Worm (Caenorhabditis elegans): Measurements from ENCODE around the gene ttm-2.

Gene ttm-2

ce11 chrII:4766284-4766683, at the start of gene ttm-2:
ttm-2 (minus strand) TSS chrII:4766384.
- TF ChIP-seq unc-62 (GFP tag; optimal IDR thresholded peaks at IDR 0.05) = no peak

- no peak for TF ChIP-seq unc-62 (GFP tag; optimal IDR thresholded peaks at IDR 0.05)
Observed at ce11 chrII:4815356-4815755, 49.2 kb upstream of the ttm-2 start.

DNA sequence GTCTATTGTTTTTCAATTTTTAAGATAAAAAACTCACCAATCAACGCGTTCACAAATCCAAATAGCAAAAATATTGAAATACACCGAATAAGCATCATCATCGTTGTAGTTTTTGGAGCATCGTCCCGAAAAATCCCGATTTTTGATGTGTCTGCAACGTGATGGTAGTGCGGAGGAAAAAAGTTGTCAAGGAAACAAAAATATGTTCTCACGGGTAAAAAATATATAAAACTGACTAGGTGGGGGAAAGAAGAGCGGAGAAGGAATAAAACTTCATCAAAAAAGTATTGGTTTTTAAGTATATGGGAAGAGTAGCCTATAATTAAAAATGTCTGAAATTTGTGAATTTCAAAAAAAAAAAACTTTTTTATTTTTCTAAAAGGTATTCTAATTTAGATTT, 45.8 kb upstream of the ttm-2 start, which contains the start of gene rig-6:
Gene rig-6, minus strand, starts transcription at position 101 of the 400 bp plus-strand sequence.
- TF ChIP-seq unc-62 (GFP tag; optimal IDR thresholded peaks at IDR 0.05) = no peak

DNA sequence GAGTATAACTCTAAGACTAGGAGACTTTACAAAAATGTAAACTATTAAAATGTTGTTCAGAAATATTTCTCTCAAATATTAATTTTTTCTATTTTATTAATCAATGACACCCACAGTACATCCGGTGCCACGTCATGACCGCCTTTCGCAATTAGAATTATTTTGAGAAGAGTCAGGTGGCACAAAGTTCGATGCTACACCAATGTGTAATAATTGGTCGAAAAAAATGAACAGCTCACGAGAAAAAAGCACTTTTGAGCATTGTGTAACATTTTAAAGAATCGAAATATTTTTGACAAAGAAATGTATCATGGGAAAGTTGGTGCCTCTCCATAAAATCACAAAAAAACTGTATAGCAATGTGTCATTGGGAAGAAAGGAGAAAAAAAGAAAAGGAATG, 40.5 kb upstream of the ttm-2 start:
- TF ChIP-seq unc-62 (GFP tag; optimal IDR thresholded peaks at IDR 0.05) = no peak

ce11 chrII:4806261-4806660, 40.1 kb upstream of the ttm-2 start:
- no peak for TF ChIP-seq unc-62 (GFP tag; optimal IDR thresholded peaks at IDR 0.05)

DNA sequence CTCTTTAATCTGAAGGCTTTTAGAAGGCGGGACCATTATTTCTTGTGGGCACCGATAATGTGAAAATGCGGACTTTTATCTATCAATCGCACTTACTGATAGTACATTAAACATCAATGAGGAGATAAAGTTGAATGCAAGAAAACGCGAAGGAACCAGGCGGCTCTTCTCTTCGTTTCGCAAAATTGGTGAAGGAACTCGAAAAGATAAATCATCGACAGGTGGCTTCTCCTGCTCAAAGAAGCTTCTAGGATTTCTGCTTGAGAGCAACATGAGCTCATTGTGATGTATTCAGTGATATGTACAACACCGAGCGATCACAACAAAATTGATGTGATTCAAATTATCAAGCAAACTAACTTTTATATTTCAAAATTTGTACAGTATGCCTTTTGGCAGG, 39.6 kb upstream of the ttm-2 start:
- no peak for TF ChIP-seq unc-62 (GFP tag; optimal IDR thresholded peaks at IDR 0.05)

- no peak for TF ChIP-seq unc-62 (GFP tag; optimal IDR thresholded peaks at IDR 0.05)
Observed at ce11 chrII:4802917-4803316, 36.7 kb upstream of the ttm-2 start.

- no peak for TF ChIP-seq unc-62 (GFP tag; optimal IDR thresholded peaks at IDR 0.05)
Observed at ce11 chrII:4800524-4800923, 34.3 kb upstream of the ttm-2 start.

DNA sequence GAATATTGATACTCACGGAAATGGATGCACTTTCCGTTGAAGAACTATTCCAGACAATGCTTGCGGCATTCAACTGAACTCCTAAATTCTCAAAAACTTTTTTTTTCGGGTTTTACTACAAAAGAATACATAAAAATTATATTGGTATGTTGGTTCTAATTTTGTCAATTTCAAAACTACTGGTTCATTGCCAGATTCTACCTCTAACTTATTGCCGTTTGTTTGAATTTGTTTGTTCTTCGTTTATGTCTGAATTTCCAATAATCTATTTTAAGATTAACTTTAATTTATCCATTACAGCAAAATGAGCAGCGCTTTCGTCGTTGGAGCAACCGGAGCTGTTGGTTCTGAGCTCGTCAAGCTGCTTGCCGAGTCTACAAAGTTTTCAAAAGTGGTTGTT, 30.9 kb upstream of the ttm-2 start, which contains the start of gene C33F10.14:
Gene C33F10.14, plus strand, starts transcription at position 301 of the 400 bp plus-strand sequence.
- TF ChIP-seq unc-62 (GFP tag; optimal IDR thresholded peaks at IDR 0.05) = no peak

DNA sequence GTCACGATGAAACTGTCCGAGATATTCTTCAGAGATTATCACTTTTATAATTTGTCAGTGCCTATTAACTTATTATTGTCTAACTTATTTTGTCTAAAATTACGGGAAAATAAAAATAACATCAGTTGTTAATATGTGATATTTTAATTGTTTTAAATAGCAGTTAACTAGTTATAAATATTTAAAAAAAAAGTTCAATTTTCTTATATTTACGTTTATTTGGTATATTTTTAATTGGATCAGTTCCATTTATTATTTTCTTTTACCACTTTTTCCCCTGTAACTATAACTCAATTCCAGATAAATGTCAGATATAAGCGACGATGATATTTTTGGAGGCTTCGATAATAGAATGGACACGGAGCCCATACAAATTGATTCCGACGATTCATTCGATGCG, 29.3 kb upstream of the ttm-2 start, which contains the start of gene C33F10.4:
Gene C33F10.4, plus strand, starts transcription at position 301 of the 400 bp plus-strand sequence.
- TF ChIP-seq unc-62 (GFP tag; optimal IDR thresholded peaks at IDR 0.05) = no peak

ce11 chrII:4793320-4793719, 27.1 kb upstream of the ttm-2 start:
- TF ChIP-seq unc-62 (GFP tag; optimal IDR thresholded peaks at IDR 0.05) = no peak

DNA sequence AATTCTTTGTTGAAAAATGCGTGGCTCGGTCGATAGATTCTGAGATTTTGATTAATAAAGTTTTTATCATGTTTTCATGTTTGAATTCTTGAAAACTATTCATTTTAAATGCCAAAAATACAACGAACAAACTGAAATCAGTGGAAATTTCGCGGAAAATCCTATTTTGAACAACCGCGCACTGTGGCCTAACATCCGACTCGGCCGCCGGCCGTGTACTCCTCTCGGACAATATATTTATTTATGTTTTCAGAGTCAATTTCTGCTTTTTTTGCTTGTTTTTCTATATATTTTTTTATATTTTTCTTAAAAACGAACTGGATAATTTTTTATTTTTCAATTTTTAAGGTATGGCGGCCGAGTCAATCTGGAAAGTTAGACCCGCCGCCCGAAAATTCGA, 25.1 kb upstream of the ttm-2 start, which contains the start of gene F26G1.1:
Gene F26G1.1, plus strand, starts transcription at position 347 of the 400 bp plus-strand sequence.
- TF ChIP-seq unc-62 (GFP tag; optimal IDR thresholded peaks at IDR 0.05) = no peak

DNA sequence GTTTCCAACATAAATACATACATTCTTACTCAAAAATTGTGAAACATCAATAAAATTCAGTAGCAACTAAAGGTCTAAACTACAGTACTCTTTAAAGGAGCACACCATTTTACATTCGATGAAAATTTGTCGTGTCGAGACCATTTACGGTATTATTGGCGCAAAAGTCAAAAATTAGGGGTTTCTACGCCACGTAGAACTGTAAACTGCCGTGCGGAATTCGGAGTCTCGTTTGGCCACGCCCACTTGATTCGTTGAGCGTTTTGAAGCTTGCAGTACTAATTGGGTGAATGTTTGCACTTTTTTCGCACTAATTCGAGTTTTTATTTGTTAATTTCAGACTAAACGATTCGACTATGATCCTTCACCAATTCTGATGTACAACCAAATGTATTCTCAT, 24.5 kb upstream of the ttm-2 start:
- no peak for TF ChIP-seq unc-62 (GFP tag; optimal IDR thresholded peaks at IDR 0.05)

- TF ChIP-seq unc-62 (GFP tag; optimal IDR thresholded peaks at IDR 0.05) = no peak
Observed at ce11 chrII:4789835-4790343, 23.7 kb upstream of the ttm-2 start, which contains the start of gene F26G1.15. F26G1.15 (plus strand) TSS chrII:4790293.

ce11 chrII:4786181-4786580, 20.0 kb upstream of the ttm-2 start, which contains the start of gene msp-3:
msp-3 (minus strand) TSS chrII:4786281.
- no peak for TF ChIP-seq unc-62 (GFP tag; optimal IDR thresholded peaks at IDR 0.05)

DNA sequence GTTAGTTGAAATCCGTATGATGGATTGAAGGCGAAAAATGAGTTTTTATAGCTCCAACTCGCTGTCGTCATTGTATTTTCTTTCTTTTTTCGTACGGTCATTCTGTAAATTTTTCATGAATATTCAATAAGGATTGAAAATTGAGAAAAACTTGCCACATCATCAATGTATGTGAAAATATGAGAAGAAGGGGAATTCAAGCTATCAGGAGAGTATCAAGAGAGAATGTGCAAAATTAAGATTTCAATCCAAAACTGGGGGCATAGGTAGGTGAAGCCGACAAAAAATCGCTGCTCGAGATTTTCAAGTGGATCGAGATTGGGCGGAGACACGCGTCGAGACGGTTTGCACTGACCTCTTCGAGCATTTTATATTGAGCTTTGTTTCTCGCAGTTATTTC, 18.3 kb upstream of the ttm-2 start, which contains the start of gene nep-12:
Gene nep-12, minus strand, starts transcription at position 101 of the 400 bp plus-strand sequence.
- no peak for TF ChIP-seq unc-62 (GFP tag; optimal IDR thresholded peaks at IDR 0.05)

ce11 chrII:4779753-4780152, 13.6 kb upstream of the ttm-2 start:
- no peak for TF ChIP-seq unc-62 (GFP tag; optimal IDR thresholded peaks at IDR 0.05)

DNA sequence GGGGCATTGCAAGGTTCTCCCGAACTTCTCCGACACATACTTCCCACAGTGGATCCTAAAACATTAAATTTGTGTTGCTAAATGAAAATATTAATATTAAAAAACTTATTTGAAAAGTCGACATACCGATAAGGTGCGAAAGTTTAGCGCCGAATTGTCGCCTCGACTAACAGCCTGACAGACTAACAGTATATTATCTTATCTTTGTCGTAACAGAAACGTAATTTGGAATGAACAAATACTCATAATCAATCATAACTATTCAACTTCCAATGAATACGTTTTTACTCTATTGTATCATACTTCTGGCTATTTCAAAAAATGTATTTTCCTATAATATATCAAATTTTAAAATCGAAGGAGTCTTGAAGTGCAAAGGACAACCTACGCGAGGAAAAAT, 10.7 kb upstream of the ttm-2 start, which contains the start of gene F26G1.11:
Gene F26G1.11, plus strand, starts transcription at position 205 of the 400 bp plus-strand sequence.
- no peak for TF ChIP-seq unc-62 (GFP tag; optimal IDR thresholded peaks at IDR 0.05)
